Worm (Caenorhabditis elegans) whole organism, young adult: ENCODE measurements around the gene eyg-1.

ENCODE experiments used
- B0019.2 ChIP-seq: fragments of 200-800 bp; sonication (Bioruptor generic); conservative IDR thresholded peaks from 2 replicates; pipeline ENCODE4 v1.3.6; 2022; ENCODE audit warnings: missing genetic modification reagents, missing genetic modification characterization, missing compliant biosample characterization
- D2030.7 ChIP-seq: fragments of 200-800 bp; sonication (Bioruptor generic); IDR thresholded peaks from 2 replicates; pipeline ENCODE4 v1.3.6; 2022; ENCODE audit warnings: missing genetic modification reagents, missing genetic modification characterization, missing compliant biosample characterization
- F33H1.4 ChIP-seq: fragments of 200-800 bp; sonication (Bioruptor generic); IDR thresholded peaks from 2 replicates; pipeline ENCODE4 v1.3.6; 2022; ENCODE audit warnings: missing genetic modification reagents, missing genetic modification characterization, missing compliant biosample characterization
- F37B4.10 ChIP-seq: fragments of 200-800 bp; sonication (Bioruptor generic); IDR thresholded peaks from 2 replicates; pipeline ENCODE4 v1.3.6; 2022; ENCODE audit warnings: missing genetic modification characterization, missing compliant biosample characterization
- F39B2.1 ChIP-seq: fragments of 200-800 bp; sonication (Bioruptor generic); IDR thresholded peaks from 2 replicates; pipeline ENCODE4 v1.3.6; 2022; ENCODE audit warnings: missing genetic modification reagents, missing genetic modification characterization, missing compliant biosample characterization
- F55B11.4 ChIP-seq: sonication (generic microtip); optimal IDR thresholded peaks from 2 replicates; lab custom pipeline; 2016; ENCODE audit warnings: missing compliant biosample characterization, missing genetic modification characterization, borderline replicate concordance; ENCODE audit not compliant: insufficient read depth
- T07F8.4 ChIP-seq: sonication (generic microtip); optimal IDR thresholded peaks from 2 replicates; lab custom pipeline; 2016; ENCODE audit warnings: mild to moderate bottlenecking, missing genetic modification characterization, moderate library complexity, missing compliant biosample characterization
- ZK185.1 ChIP-seq: sonication (generic microtip); optimal IDR thresholded peaks from 2 replicates; lab custom pipeline; 2016; ENCODE audit warnings: mild to moderate bottlenecking, missing genetic modification characterization, missing compliant biosample characterization; ENCODE audit not compliant: poor library complexity, severe bottlenecking
- athp-1 ChIP-seq: sonication (generic microtip); optimal IDR thresholded peaks from 2 replicates; lab custom pipeline; 2017; ENCODE audit warnings: mild to moderate bottlenecking, missing genetic modification characterization, missing compliant biosample characterization
- bed-1 ChIP-seq: fragments of 200-800 bp; sonication (Bioruptor generic); IDR thresholded peaks from 2 replicates; pipeline ENCODE4 v1.3.6; 2022; ENCODE audit warnings: missing genetic modification reagents, missing genetic modification characterization, missing compliant biosample characterization
- cebp-2 ChIP-seq: fragments of 200-800 bp; sonication (Bioruptor generic); IDR thresholded peaks from 2 replicates; pipeline ENCODE4 v1.3.6; 2022; ENCODE audit warnings: missing genetic modification characterization, missing compliant biosample characterization
- ceh-40 ChIP-seq: fragments of 200-800 bp; sonication (Bioruptor generic); IDR thresholded peaks from 2 replicates; pipeline ENCODE4 v1.3.6; 2022; ENCODE audit warnings: missing genetic modification characterization, missing compliant biosample characterization
- die-1 ChIP-seq: sonication (generic microtip); optimal IDR thresholded peaks from 2 replicates; lab custom pipeline; 2016; ENCODE audit warnings: missing genotype, mild to moderate bottlenecking, missing genetic modification characterization, missing compliant biosample characterization
- dpl-1 ChIP-seq: fragments of 150-350 bp; optimal IDR thresholded peaks from 2 replicates; lab custom pipeline; 2014; ENCODE audit warnings: missing biosample characterization, missing genetic modification reagents, missing genetic modification characterization
- egl-18 ChIP-seq: fragments of 200-800 bp; sonication (Bioruptor generic); IDR thresholded peaks from 2 replicates; pipeline ENCODE4 v1.3.6; 2022; ENCODE audit warnings: missing genetic modification reagents, missing genetic modification characterization, missing compliant biosample characterization
- egl-44 ChIP-seq: fragments of 200-800 bp; sonication (Bioruptor generic); IDR thresholded peaks from 2 replicates; pipeline ENCODE4 v1.3.6; 2022; ENCODE audit warnings: missing genetic modification reagents, missing genetic modification characterization, missing compliant biosample characterization
- hlh-26 ChIP-seq: fragments of 200-800 bp; sonication (Bioruptor generic); conservative IDR thresholded peaks from 2 replicates; pipeline ENCODE4 v1.3.6; 2022; ENCODE audit warnings: missing genetic modification reagents, missing genetic modification characterization, missing compliant biosample characterization
- hrde-1 ChIP-seq: sonication (generic microtip); optimal IDR thresholded peaks from 2 replicates; lab custom pipeline; 2016; ENCODE audit warnings: missing genetic modification characterization, mild to moderate bottlenecking, missing compliant biosample characterization, moderate library complexity, missing genotype, missing genetic modification reagents, borderline replicate concordance
- lin-26 ChIP-seq: fragments of 200-800 bp; sonication (Bioruptor generic); IDR thresholded peaks from 2 replicates; pipeline ENCODE4 v1.3.6; 2022; ENCODE audit warnings: missing genetic modification reagents, missing genetic modification characterization, missing compliant biosample characterization
- lsl-1 ChIP-seq: fragments of 200-800 bp; sonication (Bioruptor generic); optimal IDR thresholded peaks from 2 replicates; lab custom pipeline; 2018; ENCODE audit warnings: mild to moderate bottlenecking, missing genetic modification characterization, moderate library complexity, missing compliant biosample characterization
- lsy-27 ChIP-seq: sonication (generic microtip); optimal IDR thresholded peaks from 2 replicates; lab custom pipeline; 2017; ENCODE audit warnings: missing genetic modification characterization, mild to moderate bottlenecking, missing compliant biosample characterization, antibody characterized with exemption, missing genotype, borderline replicate concordance; ENCODE audit not compliant: insufficient read depth
- madf-6 ChIP-seq: fragments of 200-800 bp; sonication (Bioruptor generic); IDR thresholded peaks from 2 replicates; pipeline ENCODE4 v1.3.6; 2022; ENCODE audit warnings: missing genetic modification reagents, missing genetic modification characterization, missing compliant biosample characterization
- madf-8 ChIP-seq: fragments of 200-800 bp; sonication (Bioruptor generic); conservative IDR thresholded peaks from 2 replicates; pipeline ENCODE4 v1.3.6; 2022; ENCODE audit warnings: missing genetic modification reagents, missing genetic modification characterization, missing compliant biosample characterization
- mel-28 ChIP-seq: sonication (generic microtip); optimal IDR thresholded peaks from 2 replicates; lab custom pipeline; 2016; ENCODE audit warnings: borderline replicate concordance, mild to moderate bottlenecking, missing genetic modification characterization, missing compliant biosample characterization
- nfya-1 ChIP-seq: sonication (generic microtip); optimal IDR thresholded peaks from 2 replicates; lab custom pipeline; 2017; ENCODE audit warnings: antibody characterized with exemption, missing compliant biosample characterization, missing genetic modification characterization, borderline replicate concordance; ENCODE audit not compliant: insufficient read depth
- nfya-2 ChIP-seq: fragments of 200-800 bp; sonication (Bioruptor generic); IDR thresholded peaks from 2 replicates; pipeline ENCODE4 v1.3.6; 2022; ENCODE audit warnings: missing genetic modification reagents, missing genetic modification characterization, missing compliant biosample characterization
- nhr-120 ChIP-seq: fragments of 200-800 bp; sonication (Bioruptor generic); IDR thresholded peaks from 2 replicates; pipeline ENCODE4 v1.3.6; 2022; ENCODE audit warnings: missing genetic modification characterization, missing compliant biosample characterization
- nhr-179 ChIP-seq: sonication (generic microtip); optimal IDR thresholded peaks from 2 replicates; lab custom pipeline; 2016; ENCODE audit warnings: mild to moderate bottlenecking, missing genetic modification characterization, missing compliant biosample characterization
- nhr-27 ChIP-seq: fragments of 200-800 bp; sonication (Bioruptor generic); optimal IDR thresholded peaks from 2 replicates; lab custom pipeline; 2018; ENCODE audit warnings: mild to moderate bottlenecking, missing genetic modification characterization, moderate library complexity, missing compliant biosample characterization
- nhr-80 ChIP-seq: sonication (generic microtip); optimal IDR thresholded peaks from 2 replicates; lab custom pipeline; 2016; ENCODE audit warnings: missing genetic modification characterization, missing compliant biosample characterization
- pbrm-1 ChIP-seq: fragments of 200-800 bp; sonication (Bioruptor generic); IDR thresholded peaks from 2 replicates; pipeline ENCODE4 v1.3.6; 2022; ENCODE audit warnings: missing genetic modification reagents, missing genetic modification characterization, missing compliant biosample characterization
- rpc-1 ChIP-seq, 2 experiments: fragments of 150-350 bp in 1 of 2; sonication (generic microtip) in 1 of 2; optimal IDR thresholded peaks; 2 replicates each; lab custom pipeline; 2014 to 2018; ENCODE audit warnings: missing biosample characterization in 1 of 2, missing genetic modification characterization in 1 of 2, missing genetic modification reagents in 1 of 2, missing genotype in 1 of 2
- unc-130 ChIP-seq: sonication (generic microtip); optimal IDR thresholded peaks from 2 replicates; lab custom pipeline; 2016; ENCODE audit warnings: missing genetic modification reagents, missing genetic modification characterization, missing compliant biosample characterization
- xnd-1 ChIP-seq: sonication (generic microtip); optimal IDR thresholded peaks from 2 replicates; lab custom pipeline; 2016; ENCODE audit warnings: missing genotype, missing genetic modification reagents, missing genetic modification characterization, missing compliant biosample characterization
- ztf-25 ChIP-seq: fragments of 200-800 bp; sonication (Bioruptor generic); IDR thresholded peaks from 2 replicates; pipeline ENCODE4 v1.3.6; 2022; ENCODE audit warnings: missing genetic modification reagents, missing genetic modification characterization, missing compliant biosample characterization
- ztf-26 ChIP-seq: sonication (generic microtip); optimal IDR thresholded peaks from 2 replicates; lab custom pipeline; 2017; ENCODE audit warnings: missing genetic modification characterization, missing compliant biosample characterization

eyg-1 gene

ce11 chrII:9841985-9842505, 14.3 kb upstream of the eyg-1 start, which contains the start of gene rnh-1.2:
rnh-1.2 (minus strand) TSS chrII:9842035.
- TF ChIP-seq lsl-1 (peak; percentile 87), madf-6 (GFP tag; lab: Robert Waterston, UW) (peak; percentile 96), xnd-1 (tag; lab: Kevin White, UChicago) (peak; percentile 79), rpc-1 (optimal IDR thresholded peaks at IDR 0.05; lab: Kevin White, UChicago) (no peak), rpc-1 (tag; optimal IDR thresholded peaks at IDR 0.05; lab: Kevin White, UChicago) (no peak), nhr-179 (tag; lab: Kevin White, UChicago) (no peak), ztf-26 (tag; lab: Kevin White, UChicago) (no peak), lsy-27 (tag; lab: Kevin White, UChicago) (no peak), madf-8 (GFP tag; lab: Robert Waterston, UW) (peak; percentile 88), F33H1.4 (peak; percentile 81)
- TF ChIP-seq, all 124 proteins: peak for 5

ce11 chrII:9840313-9840712, 12.6 kb upstream of the eyg-1 start, which contains the start of gene ZK938.11:
ZK938.11 (minus strand) TSS chrII:9840413.
- TF ChIP-seq nfya-1 (tag; lab: Kevin White, UChicago) (no peak), lin-26 (GFP tag; lab: Robert Waterston, UW) (no peak), athp-1 (tag; lab: Kevin White, UChicago) (no peak), hlh-26 (GFP tag; lab: Robert Waterston, UW) (no peak), F39B2.1 (GFP tag; lab: Robert Waterston, UW) (no peak), egl-44 (GFP tag; lab: Robert Waterston, UW) (no peak), nhr-27 (tag; lab: Kevin White, UChicago) (no peak), F55B11.4 (tag; lab: Kevin White, UChicago) (no peak), unc-130 (no peak), B0019.2 (GFP tag; lab: Robert Waterston, UW) (no peak), nhr-80 (tag; lab: Kevin White, UChicago) (no peak), nhr-179 (tag; lab: Kevin White, UChicago) (no peak), cebp-2 (GFP tag; lab: Robert Waterston, UW) (no peak)
- TF ChIP-seq, all 124 proteins: peak for 0

ce11 chrII:9838260-9838935, 10.6 kb upstream of the eyg-1 start, which contains the start of gene arrd-4:
arrd-4 (minus strand) TSS chrII:9838310.
- no peak for TF ChIP-seq lsy-27 (tag; lab: Kevin White, UChicago)
- no peak for TF ChIP-seq nhr-179 (tag; lab: Kevin White, UChicago)
- TF ChIP-seq nhr-120 (GFP tag; lab: Robert Waterston, UW), result no peak
- no peak for TF ChIP-seq dpl-1 (GFP tag; lab: Kevin White, UChicago)
- no peak for TF ChIP-seq bed-1 (GFP tag; lab: Robert Waterston, UW)
- no peak for TF ChIP-seq F33H1.4
- TF ChIP-seq lin-26 (GFP tag; lab: Robert Waterston, UW), result no peak
- no peak for TF ChIP-seq F37B4.10 (GFP tag; lab: Robert Waterston, UW)

ce11 chrII:9835958-9836357, 8.2 kb upstream of the eyg-1 start:
- TF ChIP-seq hrde-1 (tag; lab: Kevin White, UChicago), result no peak
- TF ChIP-seq mel-28 (tag; lab: Kevin White, UChicago), result no peak
- no peak for TF ChIP-seq D2030.7 (GFP tag; lab: Robert Waterston, UW)
- no peak for TF ChIP-seq B0019.2 (GFP tag; lab: Robert Waterston, UW)
- no peak for TF ChIP-seq ceh-40 (GFP tag; lab: Robert Waterston, UW)
- no peak for TF ChIP-seq ZK185.1 (tag; lab: Kevin White, UChicago)
- no peak for TF ChIP-seq nfya-2 (GFP tag; lab: Robert Waterston, UW)
- TF ChIP-seq die-1 (tag; lab: Kevin White, UChicago), result no peak
- no peak for TF ChIP-seq T07F8.4
- TF ChIP-seq pbrm-1, result no peak
- TF ChIP-seq ztf-25, result no peak
- TF ChIP-seq egl-44 (GFP tag; lab: Robert Waterston, UW), result no peak
- TF ChIP-seq egl-18 (GFP tag; lab: Robert Waterston, UW), result no peak
